Fruit fly (Drosophila melanogaster): ENCODE data around the gene CG33223.

Gene CG33223

dm6 chrX:8499151-8499550, 15.5 kb upstream of the CG33223 start (continued):
- TF ChIP-seq pzg (GFP tag; optimal IDR thresholded peaks at IDR 0.05) (no peak), ara (GFP tag; IDR thresholded peaks at IDR 0.05) (0 out of 2 replicates have a peak, but pooled peaks have one; percentile 35), tio (GFP tag; optimal IDR thresholded peaks at IDR 0.05) (no peak), ttk (GFP tag; IDR thresholded peaks at IDR 0.05) (0 out of 2 replicates have a peak, but pooled peaks have one; percentile 25), Scr (GFP tag; IDR thresholded peaks at IDR 0.05; ENCODE audit: partially characterized antibody) (no peak), Med (GFP tag) (peak; percentile 81), CG9876 (GFP tag; optimal IDR thresholded peaks at IDR 0.05) (no peak), zfh1 (GFP tag; IDR thresholded peaks at IDR 0.05) (peak; percentile 31; the same call in 1 of the 3 replicates), amos (GFP tag; IDR thresholded peaks at IDR 0.05; ENCODE audit: partially characterized antibody) (no peak), CG15601 (tag; optimal IDR thresholded peaks at IDR 0.05) (no peak), BtbVII (GFP tag; optimal IDR thresholded peaks at IDR 0.05) (no peak), p53 (GFP tag; optimal IDR thresholded peaks at IDR 0.05) (no peak), CG16863 (GFP tag; optimal IDR thresholded peaks at IDR 0.05) (no peak), Gsc (GFP tag; IDR thresholded peaks at IDR 0.05) (no peak), Sry-δ (GFP tag; optimal IDR thresholded peaks at IDR 0.05) (no peak), Bteb2 (GFP tag; optimal IDR thresholded peaks at IDR 0.05) (no peak), CG17359 (tag; optimal IDR thresholded peaks at IDR 0.05) (peak; percentile 24), CG10979 (tag; optimal IDR thresholded peaks at IDR 0.05) (no peak), Nf-YA (GFP tag; IDR thresholded peaks at IDR 0.05) (peak; percentile 22; the same call in 1 of the 2 replicates), pan (optimal IDR thresholded peaks at IDR 0.05) (no peak), pan (GFP tag; optimal IDR thresholded peaks at IDR 0.05 in 1 of 2, IDR thresholded peaks at IDR 0.05 in 1 of 2) (peak in 1 of 2 experiments; percentile 34), nmo (GFP tag; optimal IDR thresholded peaks at IDR 0.05) (no peak), slbo (GFP tag; IDR thresholded peaks at IDR 0.05) (peak; percentile 32; the same call in 1 of the 2 replicates), da (GFP tag; optimal IDR thresholded peaks at IDR 0.05) (no peak), CG4820 (GFP tag; optimal IDR thresholded peaks at IDR 0.05) (peak; percentile 7), vfl (GFP tag; optimal IDR thresholded peaks at IDR 0.05) (no peak), Chrac-16 (GFP tag; optimal IDR thresholded peaks at IDR 0.05) (no peak), Sox102F (GFP tag; optimal IDR thresholded peaks at IDR 0.05) (peak; percentile 45), CG8765 (GFP tag; IDR thresholded peaks at IDR 0.05) (no peak), dysf (GFP tag; IDR thresholded peaks at IDR 0.05) (0 out of 3 replicates have a peak, but pooled peaks have one; percentile 29), CG6654 (GFP tag; optimal IDR thresholded peaks at IDR 0.05) (no peak), CG15011 (GFP tag; optimal IDR thresholded peaks at IDR 0.05) (no peak), twi (tag; optimal IDR thresholded peaks at IDR 0.05) (no peak), prd (optimal IDR thresholded peaks at IDR 0.05) (no peak), prd (GFP tag; IDR thresholded peaks at IDR 0.05) (peak; percentile 32; the same call in 1 of the 3 replicates), bab2 (GFP tag; optimal IDR thresholded peaks at IDR 0.05) (peak; percentile 3), dmrt99B (tag; optimal IDR thresholded peaks at IDR 0.05) (peak; percentile 14), ap (GFP tag; IDR thresholded peaks at IDR 0.05) (no peak), CG11695 (GFP tag; IDR thresholded peaks at IDR 0.05) (0 out of 3 replicates have a peak, but pooled peaks have one; percentile 25), Hmx (GFP tag; optimal IDR thresholded peaks at IDR 0.05) (no peak), mirr (GFP tag; optimal IDR thresholded peaks at IDR 0.05) (no peak), MBD-R2 (GFP tag; IDR thresholded peaks at IDR 0.05) (no peak), Side (GFP tag; optimal IDR thresholded peaks at IDR 0.05) (no peak), Hand (GFP tag; optimal IDR thresholded peaks at IDR 0.05) (no peak), wek (GFP tag; optimal IDR thresholded peaks at IDR 0.05) (no peak), sob (GFP tag; IDR thresholded peaks at IDR 0.05) (peak; percentile 24; the same call in 1 of the 2 replicates), HLH54F (GFP tag; optimal IDR thresholded peaks at IDR 0.05) (peak; percentile 8), Ada2b (GFP tag; IDR thresholded peaks at IDR 0.05) (0 out of 2 replicates have a peak, but pooled peaks have one; percentile 22), Atf3 (GFP tag; optimal IDR thresholded peaks at IDR 0.05) (no peak), Poxn (GFP tag; IDR thresholded peaks at IDR 0.05) (no peak), CG9437 (GFP tag; optimal IDR thresholded peaks at IDR 0.05) (no peak), CG1832 (GFP tag; optimal IDR thresholded peaks at IDR 0.05) (no peak)
